Fruit fly (Drosophila melanogaster): Measurements from ENCODE around the gene x16.

Gene x16

DNA sequence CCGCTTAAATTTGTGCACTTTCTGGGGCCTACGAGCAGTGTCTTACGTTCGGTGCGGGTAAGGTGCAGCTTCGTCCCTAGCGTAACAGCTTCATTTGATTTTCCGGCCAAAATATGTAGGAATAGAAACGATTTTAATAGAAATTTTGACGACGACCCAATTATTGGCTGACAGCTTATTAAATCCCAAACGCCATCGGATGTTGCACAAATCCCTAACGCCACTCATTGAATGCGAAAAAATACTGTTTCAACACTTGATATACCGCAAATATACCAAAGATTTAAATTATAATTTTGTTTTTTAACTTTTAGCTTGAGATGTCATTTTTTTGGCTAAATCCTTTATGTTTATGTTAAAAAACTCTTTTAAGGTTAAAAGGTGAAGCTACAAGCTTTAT is 25.1 kb upstream of the x16 start, which contains the start of gene Fgop2 (continued):
- TF ChIP-seq ato (GFP tag; IDR thresholded peaks at IDR 0.05; ENCODE audit: partially characterized antibody) (no peak), pzg (GFP tag; optimal IDR thresholded peaks at IDR 0.05) (peak; percentile 61), Myb (GFP tag; optimal IDR thresholded peaks at IDR 0.05) (peak; percentile 4), disco-r (GFP tag; optimal IDR thresholded peaks at IDR 0.05) (no peak), CG12659 (GFP tag; optimal IDR thresholded peaks at IDR 0.05) (peak; percentile 26), nom (GFP tag; optimal IDR thresholded peaks at IDR 0.05) (no peak), CG5953 (GFP tag; IDR thresholded peaks at IDR 0.05) (no peak), p53 (GFP tag; optimal IDR thresholded peaks at IDR 0.05) (no peak), Dref (GFP tag; IDR thresholded peaks at IDR 0.05) (no peak), CG9797 (GFP tag; optimal IDR thresholded peaks at IDR 0.05) (peak; percentile 70), HmgZ (tag; optimal IDR thresholded peaks at IDR 0.05) (peak; percentile 19), Drgx (GFP tag; IDR thresholded peaks at IDR 0.05) (no peak), Meics (GFP tag; optimal IDR thresholded peaks at IDR 0.05) (no peak), CG10274 (GFP tag; optimal IDR thresholded peaks at IDR 0.05) (no peak), MBD-R2 (GFP tag; IDR thresholded peaks at IDR 0.05) (peak; percentile 69), sd (tag; optimal IDR thresholded peaks at IDR 0.05) (no peak), tup (GFP tag; optimal IDR thresholded peaks at IDR 0.05) (no peak), CG3281 (GFP tag; optimal IDR thresholded peaks at IDR 0.05) (no peak), Ets65A (GFP tag) (no peak), CG13287 (GFP tag; IDR thresholded peaks at IDR 0.05; ENCODE audit: partially characterized antibody) (peak; percentile 38; the same call in 1 of the 2 replicates), YL-1 (GFP tag; optimal IDR thresholded peaks at IDR 0.05) (peak; percentile 72), Gsc (GFP tag; IDR thresholded peaks at IDR 0.05) (no peak), Awh (GFP tag; IDR thresholded peaks at IDR 0.05) (no peak), sob (GFP tag; IDR thresholded peaks at IDR 0.05) (peak; percentile 20; the same call in 1 of the 2 replicates), Vsx1 (GFP tag; optimal IDR thresholded peaks at IDR 0.05) (no peak), unc-4 (GFP tag; IDR thresholded peaks at IDR 0.05; ENCODE audit: partially characterized antibody) (no peak), hbn (GFP tag; IDR thresholded peaks at IDR 0.05; ENCODE audit: partially characterized antibody) (no peak), zen2 (GFP tag; IDR thresholded peaks at IDR 0.05; ENCODE audit: partially characterized antibody) (no peak), Mad (GFP tag; optimal IDR thresholded peaks at IDR 0.05) (no peak), exex (tag; optimal IDR thresholded peaks at IDR 0.05) (no peak), CG17829 (tag; optimal IDR thresholded peaks at IDR 0.05) (peak; percentile 21), CG10959 (GFP tag; IDR thresholded peaks at IDR 0.05) (no peak), fu2 (GFP tag; optimal IDR thresholded peaks at IDR 0.05) (no peak), Hr3 (GFP tag; optimal IDR thresholded peaks at IDR 0.05) (peak; percentile 36), CG10543 (GFP tag; optimal IDR thresholded peaks at IDR 0.05) (no peak), CG34376 (GFP tag; optimal IDR thresholded peaks at IDR 0.05) (no peak), CG2116 (GFP tag; optimal IDR thresholded peaks at IDR 0.05) (peak; percentile 6), gce (GFP tag; IDR thresholded peaks at IDR 0.05) (no peak), CG4617 (GFP tag; optimal IDR thresholded peaks at IDR 0.05; ENCODE audit: borderline replicate concordance) (peak; percentile 80), Atf3 (GFP tag; optimal IDR thresholded peaks at IDR 0.05) (no peak), CG15514 (GFP tag; optimal IDR thresholded peaks at IDR 0.05) (peak; percentile 84), grau (tag; optimal IDR thresholded peaks at IDR 0.05) (no peak), trem (tag; optimal IDR thresholded peaks at IDR 0.05) (peak; percentile 41), CTCF (GFP tag; optimal IDR thresholded peaks at IDR 0.05) (no peak), CG2129 (GFP tag; IDR thresholded peaks at IDR 0.05; ENCODE audit: partially characterized antibody) (no peak), CG7372 (GFP tag; IDR thresholded peaks at IDR 0.05) (no peak), grn (GFP tag; optimal IDR thresholded peaks at IDR 0.05) (no peak), abd-A (tag; optimal IDR thresholded peaks at IDR 0.05) (no peak), esg (GFP tag; conservative IDR thresholded peaks at IDR 0.05) (no peak), Lpt (GFP tag; optimal IDR thresholded peaks at IDR 0.05) (no peak), nau (GFP tag; optimal IDR thresholded peaks at IDR 0.05) (no peak), phol (tag; optimal IDR thresholded peaks at IDR 0.05) (peak; percentile 15)

Measured in whole organism, embryonic.